Fruit fly (Drosophila melanogaster) whole organism, embryonic: ENCODE results near the gene CG31050.

Experiments
- Awh ChIP-seq: fragments of 200-800 bp; sonication (Bioruptor generic); IDR thresholded peaks from 2 replicates; pipeline ENCODE4, ENCODE4 v1.3.6; 2022; ENCODE audit warnings: missing biosample characterization, missing genetic modification characterization
- CG10209 ChIP-seq: fragments of 200-800 bp; sonication (Bioruptor generic); optimal IDR thresholded peaks from 3 replicates; lab custom pipeline; 2017; ENCODE audit warnings: missing biosample characterization, mild to moderate bottlenecking, missing genetic modification characterization, missing genetic modification reagents
- CG10565 ChIP-seq: fragments of 200-800 bp; sonication (Bioruptor generic); optimal IDR thresholded peaks from 3 replicates; lab custom pipeline; 2016; ENCODE audit warnings: missing biosample characterization, mild to moderate bottlenecking, missing genetic modification characterization
- CG10959 ChIP-seq: fragments of 200-800 bp; sonication (Bioruptor generic); IDR thresholded peaks from 2 replicates; pipeline ENCODE4 v1.3.6; 2022; ENCODE audit warnings: missing biosample characterization, missing genetic modification characterization
- CG11085 ChIP-seq: fragments of 200-800 bp; sonication (Bioruptor generic); IDR thresholded peaks from 2 replicates; pipeline ENCODE4 v1.3.6; 2022; ENCODE audit warnings: missing biosample characterization, missing genetic modification characterization
- CG12155 ChIP-seq: fragments of 200-800 bp; sonication (Bioruptor generic); optimal IDR thresholded peaks from 3 replicates; lab custom pipeline; 2016; ENCODE audit warnings: missing biosample characterization, missing genetic modification characterization
- CG12391 ChIP-seq: fragments of 200-800 bp; sonication (Bioruptor generic); optimal IDR thresholded peaks from 3 replicates; lab custom pipeline; 2018; ENCODE audit warnings: missing biosample characterization, mild to moderate bottlenecking, missing genetic modification characterization, moderate library complexity
- CG12659 ChIP-seq: fragments of 200-800 bp; sonication (Bioruptor generic); optimal IDR thresholded peaks from 3 replicates; lab custom pipeline; 2017; ENCODE audit warnings: mild to moderate bottlenecking, missing biosample characterization, missing genetic modification reagents, missing genetic modification characterization
- CG13894 ChIP-seq: fragments of 200-800 bp; sonication (Bioruptor generic); optimal IDR thresholded peaks from 3 replicates; lab custom pipeline; 2018; ENCODE audit warnings: missing biosample characterization, mild to moderate bottlenecking, missing genetic modification characterization, moderate library complexity
- CG14014 ChIP-seq: fragments of 200-800 bp; sonication (Bioruptor generic); IDR thresholded peaks from 2 replicates; pipeline ENCODE4 v1.3.6; 2022; ENCODE audit warnings: missing biosample characterization, missing genetic modification characterization
- CG14050 ChIP-seq: fragments of 200-800 bp; sonication (Bioruptor generic); IDR thresholded peaks from 3 replicates; pipeline ENCODE4 v1.3.6; 2022; ENCODE audit warnings: missing biosample characterization, missing genetic modification characterization
- CG15269 ChIP-seq: fragments of 200-800 bp; sonication (Bioruptor generic); optimal IDR thresholded peaks from 2 replicates; lab custom pipeline; 2018; ENCODE audit warnings: missing biosample characterization, mild to moderate bottlenecking, missing genetic modification characterization, moderate library complexity
- CG15601 ChIP-seq: fragments of 200-800 bp; sonication (Bioruptor generic); optimal IDR thresholded peaks from 3 replicates; lab custom pipeline; 2019; ENCODE audit warnings: missing biosample characterization, mild to moderate bottlenecking, missing genetic modification characterization, moderate library complexity
- CG17802 ChIP-seq: fragments of 200-800 bp; sonication (Bioruptor generic); optimal IDR thresholded peaks from 2 replicates; lab custom pipeline; 2018; ENCODE audit warnings: missing biosample characterization, mild to moderate bottlenecking, missing genetic modification characterization, moderate library complexity
- CG18262 ChIP-seq: fragments of 200-800 bp; optimal IDR thresholded peaks from 3 replicates; lab custom pipeline; 2019; ENCODE audit warnings: missing biosample characterization, mild to moderate bottlenecking, missing genetic modification characterization, moderate library complexity
- CG2712 ChIP-seq: fragments of 200-800 bp; optimal IDR thresholded peaks from 3 replicates; lab custom pipeline; 2019; ENCODE audit warnings: missing biosample characterization, mild to moderate bottlenecking, missing genetic modification characterization, moderate library complexity
- CG34224 ChIP-seq: fragments of 200-800 bp; sonication (Bioruptor generic); IDR thresholded peaks from 3 replicates; pipeline ENCODE4 v1.3.6; 2022; ENCODE audit warnings: missing biosample characterization, missing genetic modification characterization; ENCODE audit not compliant: partially characterized antibody
- CG4820 ChIP-seq: fragments of 200-800 bp; sonication (Bioruptor generic); optimal IDR thresholded peaks from 3 replicates; lab custom pipeline; 2016; ENCODE audit warnings: missing biosample characterization, missing genetic modification characterization
- CG7372 ChIP-seq: fragments of 200-800 bp; sonication (Bioruptor generic); IDR thresholded peaks from 2 replicates; pipeline ENCODE4 v1.3.6; 2022; ENCODE audit warnings: missing biosample characterization, missing genetic modification characterization
- CG8281 ChIP-seq: fragments of 200-800 bp; sonication (Bioruptor generic); optimal IDR thresholded peaks from 2 replicates; lab custom pipeline; 2018; ENCODE audit warnings: missing biosample characterization, mild to moderate bottlenecking, missing genetic modification characterization, moderate library complexity
- CG9609 ChIP-seq: fragments of 200-800 bp; sonication (Bioruptor generic); optimal IDR thresholded peaks from 3 replicates; lab custom pipeline; 2016; ENCODE audit warnings: missing biosample characterization, missing genetic modification characterization
- CG9797 ChIP-seq: fragments of 200-800 bp; sonication (Bioruptor generic); optimal IDR thresholded peaks from 3 replicates; lab custom pipeline; 2018; ENCODE audit warnings: missing biosample characterization, mild to moderate bottlenecking, missing genetic modification characterization
- CG9817 ChIP-seq: fragments of 200-800 bp; sonication (Bioruptor generic); optimal IDR thresholded peaks from 2 replicates; lab custom pipeline; 2018; ENCODE audit warnings: missing biosample characterization, mild to moderate bottlenecking, missing genetic modification characterization, moderate library complexity
- E2f1 ChIP-seq: fragments of 200-800 bp; sonication (Bioruptor generic); IDR thresholded peaks from 2 replicates; pipeline ENCODE4 v1.3.6; 2022; ENCODE audit warnings: missing biosample characterization, missing genetic modification characterization
- ERR ChIP-seq: fragments of 200-800 bp; sonication (Bioruptor generic); optimal IDR thresholded peaks from 2 replicates; lab custom pipeline; 2016; ENCODE audit warnings: missing biosample characterization, missing genetic modification characterization
- Ets97D ChIP-seq: fragments of 200-800 bp; sonication (Bioruptor generic); optimal IDR thresholded peaks from 3 replicates; lab custom pipeline; 2016; ENCODE audit warnings: missing biosample characterization, missing genetic modification characterization
- NC2β ChIP-seq: fragments of 200-800 bp; sonication (Bioruptor generic); optimal IDR thresholded peaks from 2 replicates; lab custom pipeline; 2016; ENCODE audit warnings: missing biosample characterization, missing genetic modification characterization
- NK7.1 ChIP-seq: fragments of 200-800 bp; sonication (Bioruptor generic); optimal IDR thresholded peaks from 3 replicates; lab custom pipeline; 2016; ENCODE audit warnings: missing biosample characterization, missing genetic modification characterization
- Oaz ChIP-seq: fragments of 200-800 bp; sonication (Bioruptor generic); IDR thresholded peaks from 2 replicates; pipeline ENCODE4 v1.3.6; 2022; ENCODE audit warnings: missing biosample characterization, missing genetic modification characterization
- Sox100B ChIP-seq: fragments of 200-800 bp; sonication (Bioruptor generic); optimal IDR thresholded peaks from 3 replicates; lab custom pipeline; 2018; ENCODE audit warnings: missing biosample characterization, mild to moderate bottlenecking, missing genetic modification characterization
- Sox102F ChIP-seq: fragments of 200-800 bp; sonication (Bioruptor generic); optimal IDR thresholded peaks from 2 replicates; lab custom pipeline; 2018; ENCODE audit warnings: missing biosample characterization, mild to moderate bottlenecking, missing genetic modification characterization, moderate library complexity
- Usf ChIP-seq: fragments of 200-800 bp; sonication (Bioruptor generic); optimal IDR thresholded peaks from 2 replicates; lab custom pipeline; 2017; ENCODE audit warnings: missing genotype, missing biosample characterization, missing genetic modification characterization
- aop ChIP-seq: fragments of 200-800 bp; sonication (Bioruptor generic); IDR thresholded peaks from 2 replicates; pipeline ENCODE4 v1.3.6; 2022; ENCODE audit warnings: missing biosample characterization, missing genetic modification characterization
- bab2 ChIP-seq: fragments of 200-800 bp; sonication (Bioruptor generic); optimal IDR thresholded peaks from 2 replicates; lab custom pipeline; 2016; ENCODE audit warnings: missing biosample characterization, missing genetic modification characterization
- ci ChIP-seq: fragments of 200-800 bp; sonication (Bioruptor generic); IDR thresholded peaks from 3 replicates; pipeline ENCODE4 v1.3.6; 2022; ENCODE audit warnings: missing biosample characterization, missing genetic modification characterization
- dati ChIP-seq: fragments of 200-800 bp; sonication (Bioruptor generic); IDR thresholded peaks from 2 replicates; pipeline ENCODE4 v1.3.6; 2022; ENCODE audit warnings: missing biosample characterization, missing genetic modification characterization
- ewg ChIP-seq: fragments of 200-800 bp; sonication (Bioruptor generic); optimal IDR thresholded peaks from 3 replicates; lab custom pipeline; 2017; ENCODE audit warnings: mild to moderate bottlenecking, missing biosample characterization, missing genetic modification reagents, missing genetic modification characterization
- gro ChIP-seq: fragments of 200-800 bp; sonication (Bioruptor generic); optimal IDR thresholded peaks from 2 replicates; lab custom pipeline; 2016; ENCODE audit warnings: missing biosample characterization, missing genetic modification characterization
- gt ChIP-seq: fragments of 200-800 bp; sonication (Bioruptor generic); IDR thresholded peaks from 2 replicates; pipeline ENCODE4 v1.3.6; 2022; ENCODE audit warnings: missing biosample characterization, missing genetic modification characterization
- jigr1 ChIP-seq: fragments of 200-800 bp; sonication (Bioruptor generic); IDR thresholded peaks from 3 replicates; pipeline ENCODE4 v1.3.6; 2022; ENCODE audit warnings: missing biosample characterization, missing genetic modification characterization
- kni ChIP-seq: fragments of 200-800 bp; sonication (Bioruptor generic); optimal IDR thresholded peaks from 3 replicates; lab custom pipeline; 2017; ENCODE audit warnings: mild to moderate bottlenecking, missing biosample characterization, missing genetic modification reagents, missing genetic modification characterization
- lab ChIP-seq: fragments of 200-800 bp; sonication (Bioruptor generic); optimal IDR thresholded peaks from 3 replicates; lab custom pipeline; 2017; ENCODE audit warnings: missing biosample characterization, missing genetic modification characterization, mild to moderate bottlenecking, moderate library complexity, missing genetic modification reagents
- pum ChIP-seq: fragments of 200-800 bp; sonication (Bioruptor generic); optimal IDR thresholded peaks from 2 replicates; lab custom pipeline; 2016; ENCODE audit warnings: missing biosample characterization, missing genetic modification characterization
- salm ChIP-seq: fragments of 200-800 bp; sonication (Bioruptor generic); optimal IDR thresholded peaks from 2 replicates; lab custom pipeline; 2018; ENCODE audit warnings: missing biosample characterization, mild to moderate bottlenecking, missing genetic modification characterization
- sima ChIP-seq: fragments of 200-800 bp; sonication (Bioruptor generic); optimal IDR thresholded peaks from 2 replicates; lab custom pipeline; 2016; ENCODE audit warnings: missing biosample characterization, missing genetic modification characterization
- slbo ChIP-seq: fragments of 200-800 bp; sonication (Bioruptor generic); IDR thresholded peaks from 2 replicates; pipeline ENCODE4 v1.3.6; 2022; ENCODE audit warnings: missing biosample characterization, missing genetic modification characterization
- tna ChIP-seq: fragments of 200-800 bp; sonication (Bioruptor generic); IDR thresholded peaks from 2 replicates; pipeline ENCODE4 v1.3.6; 2022; ENCODE audit warnings: missing biosample characterization, missing genetic modification characterization; ENCODE audit not compliant: partially characterized antibody
- ttk ChIP-seq: fragments of 200-800 bp; sonication (Bioruptor generic); IDR thresholded peaks from 2 replicates; pipeline ENCODE4 v2.1.2; 2022; ENCODE audit warnings: missing biosample characterization, missing genetic modification characterization
- twi ChIP-seq: fragments of 200-800 bp; optimal IDR thresholded peaks from 2 replicates; lab custom pipeline; 2019; ENCODE audit warnings: missing biosample characterization, mild to moderate bottlenecking, missing genetic modification characterization, moderate library complexity
- unpg ChIP-seq: fragments of 200-800 bp; sonication (Bioruptor generic); optimal IDR thresholded peaks from 3 replicates; lab custom pipeline; 2018; ENCODE audit warnings: missing biosample characterization, mild to moderate bottlenecking, missing genetic modification characterization, moderate library complexity
- zfh1 ChIP-seq: fragments of 200-800 bp; sonication (Bioruptor generic); IDR thresholded peaks from 3 replicates; pipeline ENCODE4 v1.3.6; 2022; ENCODE audit warnings: missing biosample characterization, missing genetic modification characterization

The CG31050 gene

dm6 chr3R:28600144-28600792, 50.0 kb downstream of the CG31050 start (continued):
- TF ChIP-seq dati (no peak), pum (no peak), CG13894 (tag; lab: Kevin White, UChicago) (peak; percentile 40), twi (tag; lab: Kevin White, UChicago) (peak; percentile 90), zfh1 (GFP tag; lab: Robert Waterston, UW) (no peak), ERR (GFP tag; lab: Kevin White, UChicago) (no peak), CG12659 (GFP tag; lab: Kevin White, UChicago) (peak; percentile 53), CG10209 (GFP tag; lab: Kevin White, UChicago) (no peak), ewg (GFP tag; lab: Kevin White, UChicago) (no peak), CG14014 (GFP tag; lab: Robert Waterston, UW) (no peak), ttk (GFP tag; lab: Robert Waterston, UW) (no peak), Usf (GFP tag; lab: Kevin White, UChicago) (no peak), CG9797 (GFP tag; lab: Kevin White, UChicago) (peak; percentile 76), CG15269 (tag; lab: Kevin White, UChicago) (no peak), lab (GFP tag; lab: Kevin White, UChicago) (no peak), CG10565 (no peak), unpg (no peak), slbo (GFP tag; lab: Robert Waterston, UW) (peak; percentile 34), CG14050 (GFP tag; lab: Robert Waterston, UW) (no peak), CG34224 (GFP tag; lab: Robert Waterston, UW) (peak; percentile 34; the same call in 2 of the 3 replicates), Oaz (no peak), CG11085 (GFP tag; lab: Robert Waterston, UW) (no peak), CG9817 (tag; lab: Kevin White, UChicago) (no peak), aop (GFP tag; lab: Robert Waterston, UW) (no peak), CG2712 (tag; lab: Kevin White, UChicago) (peak; percentile 24), Awh (GFP tag; lab: Robert Waterston, UW) (no peak), ci (GFP tag; lab: Robert Waterston, UW) (peak; percentile 23; the same call in 1 of the 3 replicates), jigr1 (GFP tag; lab: Robert Waterston, UW) (no peak), salm (tag; lab: Kevin White, UChicago) (no peak), Sox102F (GFP tag; lab: Kevin White, UChicago) (no peak), gro (no peak), gt (GFP tag; lab: Robert Waterston, UW) (no peak), CG12155 (GFP tag; lab: Kevin White, UChicago) (no peak), CG12391 (peak; percentile 18), NC2β (GFP tag; lab: Kevin White, UChicago) (peak; percentile 6), CG9609 (no peak), CG15601 (tag; lab: Kevin White, UChicago) (peak; percentile 4), kni (GFP tag; lab: Kevin White, UChicago) (no peak), sima (GFP tag; lab: Kevin White, UChicago) (no peak), CG4820 (no peak), CG7372 (GFP tag; lab: Robert Waterston, UW) (no peak), tna (peak; percentile 59), CG8281 (tag; lab: Kevin White, UChicago) (peak; percentile 85), NK7.1 (GFP tag; lab: Kevin White, UChicago) (no peak), E2f1 (GFP tag; lab: Robert Waterston, UW) (no peak), CG10959 (GFP tag; lab: Robert Waterston, UW) (no peak), CG17802 (tag; lab: Kevin White, UChicago) (peak; percentile 6), CG18262 (no peak), bab2 (no peak), Sox100B (no peak), Ets97D (peak; percentile 87)
